Worm (Caenorhabditis elegans) whole organism, L4/young adult: ENCODE results near the gene moc-3.

Source experiments
- W03F9.2 ChIP-seq: fragments of 150-350 bp; optimal IDR thresholded peaks from 2 replicates; lab custom pipeline; 2014; ENCODE audit warnings: missing biosample characterization, missing genetic modification characterization
- him-1 ChIP-seq: sonication (generic microtip); optimal IDR thresholded peaks from 2 replicates; lab custom pipeline; 2016; ENCODE audit warnings: missing genotype, missing genetic modification reagents, missing genetic modification characterization, missing compliant biosample characterization

DNA sequence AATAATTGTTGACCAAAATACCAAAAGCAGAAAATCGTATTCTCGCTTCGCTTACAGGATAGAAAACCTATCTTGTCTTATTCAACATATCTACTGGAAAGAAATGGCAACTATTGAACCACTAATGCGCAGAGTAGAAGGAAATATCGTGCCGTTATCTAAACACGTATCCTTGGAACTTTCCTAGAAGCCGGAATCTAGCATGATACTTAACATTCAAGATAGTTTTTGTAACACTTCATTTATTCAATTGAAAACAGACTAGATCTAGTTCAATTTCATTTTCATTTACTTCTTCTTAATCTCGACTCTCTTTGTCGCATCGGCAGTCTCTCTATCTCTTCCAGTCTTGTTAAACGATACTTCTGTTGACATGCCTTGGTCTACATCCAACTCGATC lies 24.6 kb downstream of the moc-3 start:
- no peak for TF ChIP-seq W03F9.2 (tag; lab: Kevin White, UChicago)
- no peak for TF ChIP-seq him-1 (tag; lab: Kevin White, UChicago)
